Fruit fly (Drosophila melanogaster) whole organism, embryonic: ENCODE results near the gene rho-4.

Experiments
- Abd-B ChIP-seq: fragments of 200-800 bp; sonication (Bioruptor generic); optimal IDR thresholded peaks from 2 replicates; lab custom pipeline; 2018; ENCODE audit warnings: missing biosample characterization, mild to moderate bottlenecking, missing genetic modification characterization, moderate library complexity
- CG10462 ChIP-seq: fragments of 200-800 bp; sonication (Bioruptor generic); optimal IDR thresholded peaks from 2 replicates; lab custom pipeline; 2016; ENCODE audit warnings: missing biosample characterization, missing genetic modification characterization
- CG11085 ChIP-seq: fragments of 200-800 bp; sonication (Bioruptor generic); IDR thresholded peaks from 2 replicates; pipeline ENCODE4 v1.3.6; 2022; ENCODE audit warnings: missing biosample characterization, missing genetic modification characterization
- CG12071 ChIP-seq: fragments of 200-800 bp; sonication (Bioruptor generic); optimal IDR thresholded peaks from 3 replicates; lab custom pipeline; 2018; ENCODE audit warnings: missing biosample characterization, mild to moderate bottlenecking, missing genetic modification characterization
- CG13775 ChIP-seq: fragments of 200-800 bp; sonication (Bioruptor generic); optimal IDR thresholded peaks from 3 replicates; lab custom pipeline; 2017; ENCODE audit warnings: missing biosample characterization, mild to moderate bottlenecking, missing genetic modification characterization
- CG15073 ChIP-seq: fragments of 200-800 bp; sonication (Bioruptor generic); optimal IDR thresholded peaks from 2 replicates; lab custom pipeline; 2016; ENCODE audit warnings: missing biosample characterization, missing genetic modification characterization
- CG2129 ChIP-seq: fragments of 200-800 bp; sonication (Bioruptor generic); IDR thresholded peaks from 2 replicates; pipeline ENCODE4 v1.3.6; 2022; ENCODE audit warnings: missing biosample characterization, missing genetic modification characterization; ENCODE audit not compliant: partially characterized antibody
- CG2202 ChIP-seq: fragments of 200-800 bp; sonication (Bioruptor generic); optimal IDR thresholded peaks from 2 replicates; lab custom pipeline; 2018; ENCODE audit warnings: missing biosample characterization, mild to moderate bottlenecking, missing genetic modification characterization
- CG43689 ChIP-seq: fragments of 200-800 bp; sonication (Bioruptor generic); IDR thresholded peaks from 2 replicates; pipeline ENCODE4 v1.3.6; 2022; ENCODE audit warnings: missing biosample characterization, missing genetic modification characterization
- CG8924 ChIP-seq: fragments of 200-800 bp; optimal IDR thresholded peaks from 3 replicates; lab custom pipeline; 2019; ENCODE audit warnings: missing biosample characterization, mild to moderate bottlenecking, missing genetic modification characterization, moderate library complexity
- CG9797 ChIP-seq: fragments of 200-800 bp; sonication (Bioruptor generic); optimal IDR thresholded peaks from 3 replicates; lab custom pipeline; 2018; ENCODE audit warnings: missing biosample characterization, mild to moderate bottlenecking, missing genetic modification characterization
- Dp ChIP-seq: fragments of 200-800 bp; sonication (Bioruptor generic); optimal IDR thresholded peaks from 2 replicates; lab custom pipeline; 2018; ENCODE audit warnings: missing biosample characterization, mild to moderate bottlenecking, missing genetic modification characterization, moderate library complexity
- Ets97D ChIP-seq: fragments of 200-800 bp; sonication (Bioruptor generic); optimal IDR thresholded peaks from 3 replicates; lab custom pipeline; 2016; ENCODE audit warnings: missing biosample characterization, missing genetic modification characterization
- Fer2 ChIP-seq: fragments of 200-800 bp; sonication (Bioruptor generic); optimal IDR thresholded peaks from 2 replicates; lab custom pipeline; 2018; ENCODE audit warnings: missing biosample characterization, mild to moderate bottlenecking, missing genetic modification characterization, moderate library complexity
- HHEX ChIP-seq: fragments of 200-800 bp; sonication (Bioruptor generic); optimal IDR thresholded peaks from 3 replicates; lab custom pipeline; 2017; ENCODE audit warnings: missing biosample characterization, mild to moderate bottlenecking, missing genetic modification characterization, missing genetic modification reagents
- HLH4C ChIP-seq: fragments of 200-800 bp; sonication (Bioruptor generic); IDR thresholded peaks from 3 replicates; pipeline ENCODE4 v1.3.6; 2022; ENCODE audit warnings: missing biosample characterization, missing genetic modification characterization; ENCODE audit not compliant: partially characterized antibody
- HLH54F ChIP-seq: fragments of 200-800 bp; sonication (Bioruptor generic); optimal IDR thresholded peaks from 3 replicates; lab custom pipeline; 2016; ENCODE audit warnings: missing biosample characterization, missing genetic modification characterization
- HLHmδ ChIP-seq: fragments of 200-800 bp; sonication (Bioruptor generic); optimal IDR thresholded peaks from 2 replicates; lab custom pipeline; 2018; ENCODE audit warnings: missing biosample characterization, mild to moderate bottlenecking, missing genetic modification characterization, moderate library complexity
- HmgD ChIP-seq: fragments of 200-800 bp; sonication (Bioruptor generic); optimal IDR thresholded peaks from 3 replicates; lab custom pipeline; 2016; ENCODE audit warnings: missing biosample characterization, missing genetic modification characterization
- Lpt ChIP-seq: fragments of >200 bp; optimal IDR thresholded peaks from 2 replicates; lab custom pipeline; 2018; ENCODE audit warnings: missing biosample characterization, missing genetic modification characterization
- Mrtf ChIP-seq: fragments of 200-800 bp; sonication (Bioruptor generic); IDR thresholded peaks from 3 replicates; pipeline ENCODE4 v1.3.6; 2022; ENCODE audit warnings: missing biosample characterization, missing genetic modification characterization
- Nf-YA ChIP-seq: fragments of 200-800 bp; sonication (Bioruptor generic); IDR thresholded peaks from 2 replicates; pipeline ENCODE4 v1.3.6; 2022; ENCODE audit warnings: missing biosample characterization, missing genetic modification characterization
- Nf-YB ChIP-seq: fragments of 200-800 bp; sonication (Bioruptor generic); optimal IDR thresholded peaks from 3 replicates; lab custom pipeline; 2019; ENCODE audit warnings: missing biosample characterization, mild to moderate bottlenecking, missing genetic modification characterization, moderate library complexity
- PHDP ChIP-seq: fragments of 200-800 bp; sonication (Bioruptor generic); optimal IDR thresholded peaks from 3 replicates; lab custom pipeline; 2018; ENCODE audit warnings: missing biosample characterization, mild to moderate bottlenecking, missing genetic modification characterization, moderate library complexity
- Sox102F ChIP-seq: fragments of 200-800 bp; sonication (Bioruptor generic); optimal IDR thresholded peaks from 2 replicates; lab custom pipeline; 2018; ENCODE audit warnings: missing biosample characterization, mild to moderate bottlenecking, missing genetic modification characterization, moderate library complexity
- Vsx1 ChIP-seq: fragments of 200-800 bp; sonication (Bioruptor generic); optimal IDR thresholded peaks from 2 replicates; lab custom pipeline; 2017; ENCODE audit warnings: missing biosample characterization, mild to moderate bottlenecking, missing genetic modification characterization, missing genetic modification reagents
- YL-1 ChIP-seq: fragments of 200-800 bp; sonication (Bioruptor generic); optimal IDR thresholded peaks from 3 replicates; lab custom pipeline; 2017; ENCODE audit warnings: missing biosample characterization, mild to moderate bottlenecking, missing genetic modification characterization
- al ChIP-seq: fragments of 200-800 bp; sonication (Bioruptor generic); IDR thresholded peaks from 2 replicates; pipeline ENCODE4 v1.3.6; 2022; ENCODE audit warnings: missing biosample characterization, missing genetic modification characterization
- cas ChIP-seq: fragments of 200-800 bp; sonication (Bioruptor generic); IDR thresholded peaks from 2 replicates; pipeline ENCODE4 v1.3.6; 2022; ENCODE audit warnings: missing biosample characterization, missing genetic modification characterization
- chn ChIP-seq: fragments of 200-800 bp; sonication (Bioruptor generic); optimal IDR thresholded peaks from 2 replicates; lab custom pipeline; 2016; ENCODE audit warnings: missing biosample characterization, missing genetic modification characterization
- crp ChIP-seq, 2 experiments: fragments of 200-800 bp; sonication (Bioruptor generic); optimal IDR thresholded peaks; 2 replicates in 1 of 2; 3 replicates in 1 of 2; lab custom pipeline; 2017; ENCODE audit warnings: missing biosample characterization in 2 of 2, missing genetic modification characterization in 2 of 2, mild to moderate bottlenecking in 1 of 2, moderate library complexity in 1 of 2
- dmrt11E ChIP-seq: fragments of 200-800 bp; sonication (Bioruptor generic); optimal IDR thresholded peaks from 3 replicates; lab custom pipeline; 2018; ENCODE audit warnings: missing biosample characterization, mild to moderate bottlenecking, missing genetic modification characterization, moderate library complexity
- fu2 ChIP-seq: fragments of 200-800 bp; sonication (Bioruptor generic); optimal IDR thresholded peaks from 2 replicates; lab custom pipeline; 2016; ENCODE audit warnings: missing biosample characterization, missing genetic modification characterization
- gsb ChIP-seq: fragments of 200-800 bp; sonication (Bioruptor generic); IDR thresholded peaks from 2 replicates; pipeline ENCODE4 v1.3.6; 2022; ENCODE audit warnings: missing biosample characterization, missing genetic modification characterization
- hb ChIP-seq: fragments of 200-800 bp; sonication (Bioruptor generic); IDR thresholded peaks from 3 replicates; pipeline ENCODE4 v1.3.6; 2022; ENCODE audit warnings: missing biosample characterization, missing genetic modification characterization; ENCODE audit not compliant: partially characterized antibody
- hth ChIP-seq: fragments of >200 bp; optimal IDR thresholded peaks from 2 replicates; lab custom pipeline; 2017; ENCODE audit warnings: inconsistent platforms
- ind ChIP-seq: fragments of 200-800 bp; sonication (Bioruptor generic); optimal IDR thresholded peaks from 3 replicates; lab custom pipeline; 2016; ENCODE audit warnings: missing biosample characterization, missing genetic modification characterization
- lab ChIP-seq: fragments of 200-800 bp; sonication (Bioruptor generic); optimal IDR thresholded peaks from 3 replicates; lab custom pipeline; 2017; ENCODE audit warnings: missing biosample characterization, missing genetic modification characterization, mild to moderate bottlenecking, moderate library complexity, missing genetic modification reagents
- mld ChIP-seq: fragments of 200-800 bp; sonication (Bioruptor generic); IDR thresholded peaks from 3 replicates; pipeline ENCODE4 v1.3.6; 2022; ENCODE audit warnings: missing biosample characterization, missing genetic modification characterization; ENCODE audit not compliant: partially characterized antibody
- nerfin-2 ChIP-seq: fragments of 200-800 bp; sonication (Bioruptor generic); IDR thresholded peaks from 2 replicates; pipeline ENCODE4 v1.3.6; 2022; ENCODE audit warnings: missing biosample characterization, missing genetic modification characterization; ENCODE audit not compliant: partially characterized antibody
- pan ChIP-seq, 4 experiments: fragments of >200 bp in 3 of 4; fragments of 200-800 bp in 1 of 4; sonication (Bioruptor generic) in 1 of 4; optimal IDR thresholded peaks in 3 of 4; IDR thresholded peaks in 1 of 4; 2 replicates each; pipeline versions ENCODE4 v1.3.6 to Lab custom; 2017 to 2022; ENCODE audit warnings: missing biosample characterization in 2 of 4, missing genetic modification characterization in 2 of 4, mixed read lengths in 1 of 4
- pb ChIP-seq: fragments of 200-800 bp; sonication (Bioruptor generic); optimal IDR thresholded peaks from 3 replicates; lab custom pipeline; 2016; ENCODE audit warnings: missing biosample characterization, missing genetic modification characterization
- phol ChIP-seq: fragments of 200-800 bp; sonication (Bioruptor generic); optimal IDR thresholded peaks from 3 replicates; lab custom pipeline; 2018; ENCODE audit warnings: missing biosample characterization, mild to moderate bottlenecking, missing genetic modification characterization, moderate library complexity
- run ChIP-seq: fragments of 200-800 bp; sonication (Bioruptor generic); optimal IDR thresholded peaks from 3 replicates; lab custom pipeline; 2018; ENCODE audit warnings: missing biosample characterization, mild to moderate bottlenecking, missing genetic modification characterization
- scrt ChIP-seq: fragments of 200-800 bp; sonication (Bioruptor generic); optimal IDR thresholded peaks from 2 replicates; lab custom pipeline; 2018; ENCODE audit warnings: missing biosample characterization, mild to moderate bottlenecking, missing genetic modification characterization, moderate library complexity
- sim ChIP-seq: fragments of 200-800 bp; sonication (Bioruptor generic); IDR thresholded peaks from 2 replicates; pipeline ENCODE4 v1.3.6; 2022; ENCODE audit warnings: missing biosample characterization, missing genetic modification characterization
- ssp ChIP-seq: fragments of 200-800 bp; sonication (Bioruptor generic); IDR thresholded peaks from 2 replicates; pipeline ENCODE4 v1.3.6; 2022; ENCODE audit warnings: missing biosample characterization, missing genetic modification characterization
- stwl ChIP-seq: fragments of 200-800 bp; sonication (Bioruptor generic); optimal IDR thresholded peaks from 3 replicates; lab custom pipeline; 2018; ENCODE audit warnings: missing biosample characterization, mild to moderate bottlenecking, missing genetic modification characterization, moderate library complexity
- wdn ChIP-seq: fragments of 200-800 bp; sonication (Bioruptor generic); IDR thresholded peaks from 2 replicates; pipeline ENCODE4 v1.3.6; 2022; ENCODE audit warnings: missing biosample characterization, missing genetic modification characterization

The rho-4 gene

DNA sequence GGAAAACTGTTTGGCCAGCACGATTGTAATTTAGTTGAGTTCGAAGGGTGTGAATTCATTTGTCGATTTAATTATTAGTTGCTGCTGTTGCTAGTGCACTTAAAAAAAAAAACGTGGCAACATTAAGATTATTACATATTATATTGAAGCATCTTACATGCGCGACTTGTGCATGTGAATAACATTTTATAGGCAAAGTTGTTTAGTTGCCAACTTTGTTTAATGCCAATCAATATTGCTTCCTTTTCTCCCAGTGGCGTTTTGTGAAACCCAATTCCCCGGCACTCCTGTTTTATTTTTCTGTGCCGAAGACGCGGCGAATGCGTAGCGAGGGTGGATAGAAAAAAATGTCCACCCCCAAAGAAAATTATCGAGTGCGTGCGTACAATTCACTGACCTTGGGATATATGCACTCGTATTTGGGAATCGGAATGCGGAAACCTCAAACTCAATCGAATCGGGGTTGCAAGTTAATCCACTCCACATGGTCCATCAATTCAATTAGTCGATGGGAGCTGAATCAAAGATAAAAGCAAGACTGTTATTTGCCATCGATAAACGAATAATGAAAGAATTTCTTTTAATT is 29.4 kb downstream of the rho-4 start (continued):
- TF ChIP-seq pb (GFP tag; lab: Kevin White, UChicago) (peak; percentile 19), Abd-B (GFP tag; lab: Kevin White, UChicago) (peak; percentile 33), mld (GFP tag; lab: Robert Waterston, UW) (no peak), pan (optimal IDR thresholded peaks at IDR 0.05; lab: Kevin White, UChicago) (no peak), pan (GFP tag; optimal IDR thresholded peaks at IDR 0.05 in 1 of 2, IDR thresholded peaks at IDR 0.05 in 1 of 2) (peak in 1 of 2 experiments; percentile 64), scrt (GFP tag; lab: Kevin White, UChicago) (no peak), CG8924 (tag; lab: Kevin White, UChicago) (peak; percentile 20), stwl (tag; lab: Kevin White, UChicago) (peak; percentile 21), PHDP (tag; lab: Kevin White, UChicago) (peak; percentile 24), CG13775 (GFP tag; lab: Kevin White, UChicago) (peak; percentile 46), CG15073 (GFP tag; lab: Kevin White, UChicago) (no peak), HLH4C (GFP tag; lab: Robert Waterston, UW) (no peak), phol (peak; percentile 67), Nf-YA (no peak), wdn (GFP tag; lab: Robert Waterston, UW) (no peak), run (tag; lab: Kevin White, UChicago) (no peak), nerfin-2 (GFP tag; lab: Robert Waterston, UW) (no peak), CG10462 (GFP tag; lab: Kevin White, UChicago) (peak; percentile 11), Mrtf (GFP tag; lab: Robert Waterston, UW) (peak; percentile 26; the same call in 1 of the 3 replicates), CG2202 (tag; lab: Kevin White, UChicago) (peak; percentile 47), CG11085 (GFP tag; lab: Robert Waterston, UW) (no peak), CG12071 (no peak), YL-1 (GFP tag; lab: Kevin White, UChicago) (no peak), al (no peak), Lpt (GFP tag; lab: Kevin White, UChicago) (no peak), HmgD (no peak), gsb (GFP tag; lab: Robert Waterston, UW) (no peak), hth (no peak), Nf-YB (GFP tag; lab: Kevin White, UChicago) (peak; percentile 12), sim (GFP tag; lab: Robert Waterston, UW) (peak; percentile 62; the same call in 1 of the 2 replicates), ssp (peak; percentile 23; the same call in 1 of the 2 replicates), cas (GFP tag; lab: Robert Waterston, UW) (no peak), ind (GFP tag; lab: Kevin White, UChicago) (peak; percentile 30), CG9797 (GFP tag; lab: Kevin White, UChicago) (no peak), chn (GFP tag; lab: Kevin White, UChicago) (peak; percentile 72), HHEX (GFP tag; lab: Kevin White, UChicago) (peak; percentile 33), CG2129 (GFP tag; lab: Robert Waterston, UW) (no peak), Fer2 (no peak), fu2 (no peak), Sox102F (GFP tag; lab: Kevin White, UChicago) (peak; percentile 63), HLHmδ (no peak), HLH54F (GFP tag; lab: Kevin White, UChicago) (no peak), dmrt11E (peak; percentile 83), crp (GFP tag; optimal IDR thresholded peaks at IDR 0.05; lab: Kevin White, UChicago) (no peak), Ets97D (GFP tag; lab: Kevin White, UChicago) (no peak), Dp (no peak), CG43689 (GFP tag; lab: Robert Waterston, UW) (0 out of 2 replicates have a peak, but pooled peaks have one; percentile 5), hb (GFP tag; lab: Robert Waterston, UW) (no peak), lab (peak; percentile 44), Vsx1 (GFP tag; lab: Kevin White, UChicago) (no peak)
